Fruit fly (Drosophila melanogaster): ENCODE results near the gene pkm.

Gene pkm

DNA sequence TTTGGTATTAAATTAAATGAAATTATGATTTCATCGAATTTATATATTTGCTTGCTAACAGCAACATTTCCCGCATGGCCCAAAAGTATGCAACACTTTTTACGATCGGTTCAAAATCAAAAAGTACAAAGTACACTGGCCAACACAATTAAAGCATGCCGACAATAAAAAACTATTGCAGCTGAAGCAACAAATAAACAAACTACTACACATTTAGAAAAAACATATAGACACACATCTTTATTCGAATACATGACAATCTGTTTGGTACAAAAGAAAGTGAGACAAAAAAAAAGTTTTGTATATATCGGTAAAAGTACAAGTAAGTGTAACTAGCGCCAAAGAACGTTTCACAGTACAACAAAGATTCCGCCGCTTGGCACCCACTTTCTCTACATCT is 28.9 kb downstream of the pkm start (continued):
- no peak for TF ChIP-seq CG10267 (tag; optimal IDR thresholded peaks at IDR 0.05)
- no peak for TF ChIP-seq Lpt (GFP tag; optimal IDR thresholded peaks at IDR 0.05)
- no peak for TF ChIP-seq HLHmδ (GFP tag; optimal IDR thresholded peaks at IDR 0.05)
- no peak for TF ChIP-seq so (GFP tag; IDR thresholded peaks at IDR 0.05)
- TF ChIP-seq stwl (tag; optimal IDR thresholded peaks at IDR 0.05) = peak; percentile 25
- TF ChIP-seq ftz-f1 (GFP tag; optimal IDR thresholded peaks at IDR 0.05) = no peak
- no peak for TF ChIP-seq pita (GFP tag; optimal IDR thresholded peaks at IDR 0.05)
- no peak for TF ChIP-seq crp (GFP tag; optimal IDR thresholded peaks at IDR 0.05)
- no peak for TF ChIP-seq Pdp1 (GFP tag; optimal IDR thresholded peaks at IDR 0.05)
- TF ChIP-seq CG6272 (GFP tag; IDR thresholded peaks at IDR 0.05) = no peak
- no peak for TF ChIP-seq Scr (GFP tag; IDR thresholded peaks at IDR 0.05; ENCODE audit: partially characterized antibody)
- TF ChIP-seq Abd-B (GFP tag; optimal IDR thresholded peaks at IDR 0.05) = no peak
- TF ChIP-seq Rx (GFP tag; IDR thresholded peaks at IDR 0.05) = no peak
- no peak for TF ChIP-seq MTF-1 (GFP tag; optimal IDR thresholded peaks at IDR 0.05; ENCODE audit: borderline replicate concordance)
- no peak for TF ChIP-seq zfh1 (GFP tag; IDR thresholded peaks at IDR 0.05)
- no peak for TF ChIP-seq CG9797 (GFP tag; optimal IDR thresholded peaks at IDR 0.05)
- TF ChIP-seq CG6654 (GFP tag; optimal IDR thresholded peaks at IDR 0.05) = no peak
- no peak for TF ChIP-seq pros (GFP tag; optimal IDR thresholded peaks at IDR 0.05)
- no peak for TF ChIP-seq az2 (GFP tag; optimal IDR thresholded peaks at IDR 0.05)
- peak; percentile 7 for TF ChIP-seq lab (GFP tag; optimal IDR thresholded peaks at IDR 0.05)
- no peak for TF ChIP-seq grn (GFP tag; optimal IDR thresholded peaks at IDR 0.05)
- TF ChIP-seq Aef1 (GFP tag; IDR thresholded peaks at IDR 0.05) = no peak
- TF ChIP-seq CG11093 (GFP tag; IDR thresholded peaks at IDR 0.05) = no peak
- TF ChIP-seq CG8765 (GFP tag; IDR thresholded peaks at IDR 0.05) = no peak
- no peak for TF ChIP-seq Dek (tag; optimal IDR thresholded peaks at IDR 0.05)
- TF ChIP-seq CG9876 (GFP tag; optimal IDR thresholded peaks at IDR 0.05) = no peak
- TF ChIP-seq CG5245 (GFP tag; optimal IDR thresholded peaks at IDR 0.05) = no peak
- no peak for TF ChIP-seq gce (GFP tag; IDR thresholded peaks at IDR 0.05)
- no peak for TF ChIP-seq kni (GFP tag; optimal IDR thresholded peaks at IDR 0.05)
- TF ChIP-seq Oli (tag; optimal IDR thresholded peaks at IDR 0.05) = no peak
- no peak for TF ChIP-seq hth (optimal IDR thresholded peaks at IDR 0.05)
- no peak for TF ChIP-seq esg (GFP tag; conservative IDR thresholded peaks at IDR 0.05)
- TF ChIP-seq CG18011 (GFP tag; optimal IDR thresholded peaks at IDR 0.05) = no peak
- no peak for TF ChIP-seq Bteb2 (GFP tag; optimal IDR thresholded peaks at IDR 0.05)
- TF ChIP-seq scrt (GFP tag; optimal IDR thresholded peaks at IDR 0.05) = no peak
- TF ChIP-seq HLH4C (GFP tag; IDR thresholded peaks at IDR 0.05; ENCODE audit: partially characterized antibody) = no peak
- TF ChIP-seq CG17385 (GFP tag; optimal IDR thresholded peaks at IDR 0.05) = no peak
- no peak for TF ChIP-seq H2.0 (GFP tag; IDR thresholded peaks at IDR 0.05)
- no peak for TF ChIP-seq Asciz (GFP tag; optimal IDR thresholded peaks at IDR 0.05)
- no peak for TF ChIP-seq slou (GFP tag; optimal IDR thresholded peaks at IDR 0.05)
- TF ChIP-seq CG34422 (GFP tag; IDR thresholded peaks at IDR 0.05) = no peak
- TF ChIP-seq cg (GFP tag; optimal IDR thresholded peaks at IDR 0.05) = no peak
- no peak for TF ChIP-seq toy (GFP tag; IDR thresholded peaks at IDR 0.05)
- no peak for TF ChIP-seq CG18764 (GFP tag; optimal IDR thresholded peaks at IDR 0.05)
- no peak for TF ChIP-seq CG3065 (GFP tag; optimal IDR thresholded peaks at IDR 0.05)
- no peak for TF ChIP-seq CG14441 (GFP tag; IDR thresholded peaks at IDR 0.05)
- TF ChIP-seq NC2β (GFP tag; optimal IDR thresholded peaks at IDR 0.05) = no peak
- no peak for TF ChIP-seq Hr3 (GFP tag; optimal IDR thresholded peaks at IDR 0.05)
- TF ChIP-seq CG4282 (GFP tag; optimal IDR thresholded peaks at IDR 0.05) = no peak
- TF ChIP-seq danr (GFP tag; IDR thresholded peaks at IDR 0.05) = no peak
- TF ChIP-seq mam (GFP tag; optimal IDR thresholded peaks at IDR 0.05) = no peak
- no peak for TF ChIP-seq slp2 (GFP tag; optimal IDR thresholded peaks at IDR 0.05)
- no peak for TF ChIP-seq Awh (GFP tag; IDR thresholded peaks at IDR 0.05)
